Fruit fly (Drosophila melanogaster): ENCODE results near the gene CG15741.
A peak's percentile ranks its signal among the peaks of the same experiment; 100 is the strongest.

The CG15741 gene

DNA sequence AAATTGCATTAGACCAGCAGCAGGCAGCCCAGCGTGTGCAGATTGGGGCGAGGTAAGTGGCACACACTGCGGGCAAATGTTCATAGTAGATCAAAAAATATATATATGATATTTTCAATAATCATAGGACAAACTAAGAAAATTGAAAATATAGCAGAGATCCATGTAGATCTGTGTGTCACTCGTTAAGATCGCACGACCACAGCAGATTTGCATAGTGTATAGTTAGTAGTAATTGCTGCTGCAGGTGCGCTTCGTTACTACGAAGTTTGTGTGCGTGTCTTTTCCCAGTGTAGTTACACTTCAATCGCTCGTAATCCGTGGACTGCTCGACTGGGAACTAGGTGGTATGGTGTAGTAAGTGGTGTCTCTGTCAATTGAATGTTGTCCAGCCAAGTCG is 39.3 kb upstream of the CG15741 start, which contains the start of gene CG10352:
Gene CG10352, minus strand, starts transcription at position 4 of the 400 bp plus-strand sequence.
- TF ChIP-seq Sp1 (GFP tag; optimal IDR thresholded peaks at IDR 0.05) (no peak), Dif (GFP tag; optimal IDR thresholded peaks at IDR 0.05; ENCODE audit: partially characterized antibody) (no peak), Vsx2 (GFP tag; optimal IDR thresholded peaks at IDR 0.05; ENCODE audit: partially characterized antibody) (no peak), lola (GFP tag; optimal IDR thresholded peaks at IDR 0.05) (no peak), Myc (optimal IDR thresholded peaks at IDR 0.05) (no peak), ey (GFP tag; optimal IDR thresholded peaks at IDR 0.05) (no peak), h (GFP tag; optimal IDR thresholded peaks at IDR 0.05) (no peak), pan (optimal IDR thresholded peaks at IDR 0.05) (no peak)

DNA sequence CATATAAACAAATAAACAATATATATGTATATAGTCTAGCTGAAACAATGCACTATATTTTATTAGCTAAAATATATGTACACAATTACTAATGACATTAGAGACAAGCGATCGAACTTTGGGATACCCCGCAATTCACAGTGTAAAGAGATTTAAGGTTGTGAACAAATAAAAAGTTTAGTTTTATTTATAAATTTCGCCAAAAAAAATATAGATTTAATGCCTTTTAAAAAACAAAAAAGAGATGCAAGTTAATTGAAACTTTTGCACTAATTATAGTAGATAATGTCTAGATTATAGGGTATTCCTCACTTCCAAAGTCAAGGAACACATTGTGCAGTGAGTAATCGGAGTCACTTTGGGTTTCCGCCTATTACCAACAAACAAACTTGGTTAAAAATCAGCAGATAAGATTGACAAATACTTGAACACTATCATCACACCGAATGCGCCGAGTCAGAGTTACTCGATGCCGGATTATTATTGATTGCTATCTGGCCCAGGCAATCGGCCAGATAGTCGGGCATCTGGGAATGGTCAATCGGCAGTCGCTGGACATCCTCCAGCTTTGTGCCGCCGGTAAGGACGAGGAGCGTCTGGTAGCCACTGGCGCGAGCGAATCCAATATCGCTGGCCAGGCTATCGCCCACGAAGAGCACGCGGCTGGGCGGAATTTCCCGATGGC is 37.5 kb upstream of the CG15741 start:
- TF ChIP-seq GATAd (GFP tag; optimal IDR thresholded peaks at IDR 0.05): no peak

DNA sequence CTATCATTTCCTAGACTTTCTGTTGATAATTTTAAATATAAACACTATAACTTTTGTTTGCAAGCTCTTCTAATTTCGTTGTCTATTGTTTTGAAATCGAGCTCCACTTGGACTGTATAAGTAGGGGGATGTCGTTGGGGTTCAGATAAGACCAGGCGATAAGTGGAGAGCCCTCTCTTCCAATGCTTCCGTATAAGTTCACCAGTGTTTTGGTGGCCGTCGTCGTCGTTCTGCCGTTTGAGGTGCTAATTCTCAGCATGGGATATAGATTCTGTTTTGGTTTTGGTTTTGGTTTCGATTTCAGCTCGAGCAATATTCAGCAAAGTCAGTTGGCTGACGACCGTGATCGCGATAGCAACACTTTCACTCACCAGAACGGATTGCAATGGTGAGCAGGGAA is 35.3 kb upstream of the CG15741 start, which contains the start of gene CG15739:
Gene CG15739, plus strand, starts transcription at position 204 of the 400 bp plus-strand sequence.
- TF ChIP-seq Myc (optimal IDR thresholded peaks at IDR 0.05) (no peak), fru (GFP tag; optimal IDR thresholded peaks at IDR 0.05) (no peak), tai (GFP tag; optimal IDR thresholded peaks at IDR 0.05) (no peak), rgr (GFP tag; optimal IDR thresholded peaks at IDR 0.05) (no peak), dl (GFP tag; optimal IDR thresholded peaks at IDR 0.05; ENCODE audit: insufficient read depth in 1 of 2, partially characterized antibody in 2 of 2) (no peak), Abd-B (GFP tag; optimal IDR thresholded peaks at IDR 0.05) (no peak), usp (GFP tag; optimal IDR thresholded peaks at IDR 0.05) (no peak), CG9705 (GFP tag; optimal IDR thresholded peaks at IDR 0.05) (no peak), dsf (GFP tag; optimal IDR thresholded peaks at IDR 0.05; ENCODE audit: borderline replicate concordance) (no peak), pan (optimal IDR thresholded peaks at IDR 0.05) (no peak), woc (GFP tag; optimal IDR thresholded peaks at IDR 0.05) (no peak), Hr83 (GFP tag; optimal IDR thresholded peaks at IDR 0.05; ENCODE audit: poor library complexity, severe bottlenecking) (no peak), jim (GFP tag; optimal IDR thresholded peaks at IDR 0.05) (no peak), Rel (GFP tag; optimal IDR thresholded peaks at IDR 0.05) (no peak), Rel (tag; optimal IDR thresholded peaks at IDR 0.05) (no peak), h (GFP tag; optimal IDR thresholded peaks at IDR 0.05) (no peak)

DNA sequence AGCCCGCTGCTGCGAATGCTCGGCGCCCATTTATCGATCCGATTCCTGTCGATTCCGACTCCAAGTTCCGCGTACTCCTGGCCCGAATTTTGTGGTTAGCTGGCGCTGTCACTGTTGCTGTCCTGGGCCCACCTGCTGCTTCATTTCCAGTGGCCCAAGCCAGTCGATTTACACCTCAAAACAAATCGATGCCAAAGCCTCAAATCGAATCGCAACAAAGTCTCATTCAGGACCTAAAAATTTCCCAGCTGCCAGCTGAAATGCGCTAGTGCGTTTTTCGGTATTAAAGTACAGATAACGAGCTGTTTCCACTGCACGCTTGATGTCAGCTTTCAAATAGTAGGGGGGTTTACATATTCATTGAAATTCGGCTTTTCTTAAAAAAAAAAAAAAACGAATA is 34.7 kb upstream of the CG15741 start, which contains the start of gene BORCS5:
Gene BORCS5, minus strand, starts transcription at position 263 of the 400 bp plus-strand sequence.
- peak; percentile 4 for TF ChIP-seq Hr78 (GFP tag; optimal IDR thresholded peaks at IDR 0.05)
- no peak for TF ChIP-seq CrebA (GFP tag; optimal IDR thresholded peaks at IDR 0.05; ENCODE audit: borderline replicate concordance)
- TF ChIP-seq N (GFP tag; optimal IDR thresholded peaks at IDR 0.05): peak; percentile 85
- no peak for TF ChIP-seq dl (GFP tag; optimal IDR thresholded peaks at IDR 0.05; ENCODE audit: insufficient read depth in 1 of 2, partially characterized antibody in 2 of 2)
- no peak for TF ChIP-seq Rel (GFP tag; optimal IDR thresholded peaks at IDR 0.05)
- peak; percentile 86 for TF ChIP-seq Rel (tag; optimal IDR thresholded peaks at IDR 0.05)

DNA sequence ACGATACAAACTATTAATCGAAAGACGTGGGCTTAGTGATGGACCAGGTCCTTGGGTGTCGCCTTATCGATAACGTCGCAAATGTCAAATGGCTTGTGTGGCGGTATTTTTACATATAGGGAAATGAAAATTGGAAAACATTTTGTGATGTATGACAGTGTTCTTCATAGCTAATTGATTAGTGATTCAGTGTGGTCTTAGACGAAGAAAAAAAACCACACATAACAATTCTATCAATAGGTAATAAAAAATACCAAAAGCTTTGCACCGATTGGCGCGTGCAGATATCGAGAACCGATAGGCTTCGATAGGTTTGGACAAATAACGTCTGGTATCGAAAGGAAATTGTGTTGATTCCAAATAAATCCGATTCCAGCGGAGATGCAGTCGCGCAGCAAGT is 31.0 kb upstream of the CG15741 start, which contains the start of the genes Nrd1 and CG1847:
Gene Nrd1, minus strand, starts transcription at position 28 of the 400 bp plus-strand sequence.
Gene CG1847, plus strand, starts transcription at position 305 of the 400 bp plus-strand sequence.
- no peak for TF ChIP-seq GATAd (GFP tag; optimal IDR thresholded peaks at IDR 0.05)
- no peak for TF ChIP-seq lola (GFP tag; optimal IDR thresholded peaks at IDR 0.05)
- TF ChIP-seq CG32264 (GFP tag; optimal IDR thresholded peaks at IDR 0.05): no peak

DNA sequence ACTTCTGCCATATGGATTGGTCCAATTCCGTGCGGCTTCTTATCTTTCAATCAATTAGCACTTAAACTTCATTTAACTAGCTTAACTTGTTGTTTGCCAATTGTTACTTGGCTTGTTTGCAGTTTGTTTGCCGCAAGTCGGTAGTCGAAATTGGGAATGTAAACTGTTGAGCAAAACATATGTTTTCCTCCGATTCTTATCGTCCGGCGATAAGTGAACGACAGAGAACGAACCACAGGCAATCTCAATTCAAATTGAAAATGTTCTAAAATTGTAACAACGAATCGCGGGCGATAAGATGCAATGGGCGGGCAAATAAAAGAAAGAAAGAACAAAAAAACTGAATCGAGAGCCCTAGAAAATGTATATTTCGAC is 20.6 kb upstream of the CG15741 start:
- TF ChIP-seq Myc (optimal IDR thresholded peaks at IDR 0.05) (no peak), lola (GFP tag; optimal IDR thresholded peaks at IDR 0.05) (no peak), CG9705 (GFP tag; optimal IDR thresholded peaks at IDR 0.05) (no peak), Abd-B (GFP tag; optimal IDR thresholded peaks at IDR 0.05) (no peak), h (GFP tag; optimal IDR thresholded peaks at IDR 0.05) (no peak), Mio (GFP tag; optimal IDR thresholded peaks at IDR 0.05) (no peak), Jra (GFP tag; optimal IDR thresholded peaks at IDR 0.05) (no peak)

Data from whole organism, wandering third instar larva.